Fruit fly (Drosophila melanogaster): ENCODE results near the gene Cyp6d5.

Gene Cyp6d5

dm6 chr3R:14016758-14017406 is 12.1 kb upstream of the Cyp6d5 start (continued):
- TF ChIP-seq CG10462 (GFP tag; optimal IDR thresholded peaks at IDR 0.05) (peak; percentile 30), CG6791 (GFP tag; IDR thresholded peaks at IDR 0.05; ENCODE audit: partially characterized antibody) (no peak), tll (GFP tag; optimal IDR thresholded peaks at IDR 0.05) (no peak), pnt (GFP tag; optimal IDR thresholded peaks at IDR 0.05) (peak; percentile 39), Doc2 (GFP tag; IDR thresholded peaks at IDR 0.05) (no peak), nerfin-1 (tag; optimal IDR thresholded peaks at IDR 0.05) (peak; percentile 1), ftz-f1 (GFP tag; optimal IDR thresholded peaks at IDR 0.05) (no peak), Spps (tag; optimal IDR thresholded peaks at IDR 0.05) (no peak), prd (optimal IDR thresholded peaks at IDR 0.05) (no peak), prd (GFP tag; IDR thresholded peaks at IDR 0.05) (peak; percentile 29; the same call in 1 of the 3 replicates), vnd (GFP tag; IDR thresholded peaks at IDR 0.05; ENCODE audit: partially characterized antibody) (no peak), CG6813 (GFP tag; optimal IDR thresholded peaks at IDR 0.05) (peak; percentile 70), CG1602 (GFP tag; optimal IDR thresholded peaks at IDR 0.05) (no peak), esg (GFP tag; conservative IDR thresholded peaks at IDR 0.05) (peak; percentile 46), CG6765 (GFP tag; optimal IDR thresholded peaks at IDR 0.05) (peak; percentile 65), CG30431 (GFP tag; optimal IDR thresholded peaks at IDR 0.05) (no peak), CTCF (GFP tag; optimal IDR thresholded peaks at IDR 0.05) (peak; percentile 39), zen2 (GFP tag; IDR thresholded peaks at IDR 0.05; ENCODE audit: partially characterized antibody) (no peak), HmgD (GFP tag; optimal IDR thresholded peaks at IDR 0.05) (no peak), HmgZ (tag; optimal IDR thresholded peaks at IDR 0.05) (peak; percentile 19), CG32767 (GFP tag; IDR thresholded peaks at IDR 0.05) (no peak; the same call in 1 of the 2 replicates), trem (tag; optimal IDR thresholded peaks at IDR 0.05) (no peak), CG7839 (tag; optimal IDR thresholded peaks at IDR 0.05) (peak; percentile 67), YL-1 (GFP tag; optimal IDR thresholded peaks at IDR 0.05) (no peak), sens-2 (GFP tag; IDR thresholded peaks at IDR 0.05) (peak; percentile 54; the same call in 1 of the 2 replicates), CG9727 (GFP tag; optimal IDR thresholded peaks at IDR 0.05) (peak; percentile 61), NfI (GFP tag; optimal IDR thresholded peaks at IDR 0.05) (peak; percentile 50), Dfd (GFP tag; optimal IDR thresholded peaks at IDR 0.05) (no peak), CG11456 (GFP tag; IDR thresholded peaks at IDR 0.05) (no peak), CG16813 (GFP tag; IDR thresholded peaks at IDR 0.05; ENCODE audit: partially characterized antibody) (no peak), mld (GFP tag; IDR thresholded peaks at IDR 0.05; ENCODE audit: partially characterized antibody) (no peak), Camta (GFP tag; optimal IDR thresholded peaks at IDR 0.05) (peak; percentile 20), Jarid2 (GFP tag; optimal IDR thresholded peaks at IDR 0.05) (peak; percentile 19), CG17912 (GFP tag; optimal IDR thresholded peaks at IDR 0.05) (no peak), CG2129 (GFP tag; IDR thresholded peaks at IDR 0.05; ENCODE audit: partially characterized antibody) (no peak), Kr (GFP tag; optimal IDR thresholded peaks at IDR 0.05) (no peak), jing (GFP tag; optimal IDR thresholded peaks at IDR 0.05) (no peak), CG10565 (GFP tag; optimal IDR thresholded peaks at IDR 0.05) (no peak), CG14441 (GFP tag; IDR thresholded peaks at IDR 0.05) (peak; percentile 81), CG2678 (tag; optimal IDR thresholded peaks at IDR 0.05) (peak; percentile 74), Dref (GFP tag; IDR thresholded peaks at IDR 0.05) (no peak), wek (GFP tag; optimal IDR thresholded peaks at IDR 0.05) (peak; percentile 55), otp (GFP tag; IDR thresholded peaks at IDR 0.05) (no peak; the same call in 2 of the 3 replicates), CG18764 (GFP tag; optimal IDR thresholded peaks at IDR 0.05) (peak; percentile 7), Nf-YA (GFP tag; IDR thresholded peaks at IDR 0.05) (no peak), H2.0 (GFP tag; IDR thresholded peaks at IDR 0.05) (peak; percentile 54; the same call in 1 of the 2 replicates), knrl (GFP tag; IDR thresholded peaks at IDR 0.05; ENCODE audit: partially characterized antibody) (no peak), bsh (GFP tag; optimal IDR thresholded peaks at IDR 0.05) (peak in 1 of 2 experiments; percentile 39), Oaz (GFP tag; IDR thresholded peaks at IDR 0.05) (no peak; the same call in 1 of the 2 replicates), ara (GFP tag; IDR thresholded peaks at IDR 0.05) (0 out of 2 replicates have a peak, but pooled peaks have one; percentile 53)

Measured in whole organism, embryonic.